Worm (Caenorhabditis elegans): ENCODE measurements around the gene srb-17.
A peak's percentile ranks its signal among the peaks of the same experiment; 100 is the strongest.

The srb-17 gene

DNA sequence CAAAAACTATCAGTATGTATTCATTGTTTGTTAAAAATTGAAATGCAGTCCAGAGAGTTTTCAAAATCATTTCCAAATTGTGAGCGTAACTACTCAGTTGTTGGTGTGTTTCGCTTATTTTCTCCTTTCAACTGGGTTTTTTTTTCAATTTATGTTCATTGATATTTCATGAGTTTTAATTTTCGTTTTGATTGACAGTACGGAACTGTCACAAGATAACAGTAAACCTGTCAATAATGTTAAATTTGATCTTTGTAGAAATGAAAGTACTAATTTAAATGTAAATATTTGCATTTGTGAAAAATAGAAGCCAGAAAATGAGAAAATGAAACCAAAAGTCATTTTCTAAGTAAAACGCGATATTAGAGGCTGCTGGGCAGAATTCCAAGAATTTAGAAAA is 5.6 kb upstream of the srb-17 start:
- no peak for TF ChIP-seq daf-16 (GFP tag; optimal IDR thresholded peaks at IDR 0.05)
- TF ChIP-seq daf-16 (tag; optimal IDR thresholded peaks at IDR 0.05), result peak; percentile 69
- TF ChIP-seq aha-1 (tag), result peak; percentile 44
- peak; percentile 82 for TF ChIP-seq dmd-6 (GFP tag; IDR thresholded peaks at IDR 0.05)
- no peak for TF ChIP-seq snpc-1.2 (GFP tag; IDR thresholded peaks at IDR 0.05)
- peak; percentile 3 for TF ChIP-seq nhr-28 (tag; optimal IDR thresholded peaks at IDR 0.05)
- TF ChIP-seq mep-1 (tag; optimal IDR thresholded peaks at IDR 0.05), result no peak
- no peak for TF ChIP-seq unc-62 (GFP tag; optimal IDR thresholded peaks at IDR 0.05 in 1 of 2)
- TF ChIP-seq unc-62 (tag; optimal IDR thresholded peaks at IDR 0.05), result no peak

- TF ChIP-seq saeg-2 (GFP tag; IDR thresholded peaks at IDR 0.05), result no peak
- TF ChIP-seq snpc-4 (tag; optimal IDR thresholded peaks at IDR 0.05), result no peak
Measured at ce11 chrIV:10461767-10462166, 4.7 kb upstream of the srb-17 start, which contains the start of gene mec-3. mec-3 (minus strand) TSS chrIV:10461867.

DNA sequence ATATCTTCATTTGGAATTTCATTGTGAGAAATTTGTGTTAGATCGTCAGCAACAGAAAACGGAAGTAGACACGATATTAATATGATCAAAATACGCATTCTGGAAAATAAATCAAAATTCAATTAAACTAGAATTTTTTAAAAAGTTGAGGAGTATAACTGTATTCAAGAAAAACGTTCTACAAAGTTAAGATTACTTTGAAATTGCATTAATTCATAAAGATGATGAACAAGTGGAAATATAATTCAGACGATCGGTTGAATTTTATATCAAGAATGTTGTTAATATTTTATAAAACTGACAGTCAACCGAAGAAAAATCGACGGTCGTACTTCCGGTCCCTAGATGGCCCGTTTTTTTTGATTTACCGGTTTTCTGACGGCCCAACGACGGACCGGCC is 4.0 kb downstream of the srb-17 start, which contains the start of gene F01D4.8:
TSS of gene F01D4.8 (minus strand) at position 101 of the 400 bp plus-strand sequence.
- TF ChIP-seq nhr-42 (GFP tag; IDR thresholded peaks at IDR 0.05) (no peak), nhr-48 (tag; optimal IDR thresholded peaks at IDR 0.05) (no peak), nhr-76 (tag; optimal IDR thresholded peaks at IDR 0.05) (no peak), aha-1 (tag) (no peak), F26F4.8 (GFP tag; conservative IDR thresholded peaks at IDR 0.05) (no peak), ctbp-1 (GFP tag; IDR thresholded peaks at IDR 0.05) (no peak), php-3 (GFP tag; IDR thresholded peaks at IDR 0.05) (no peak), madf-9 (GFP tag; conservative IDR thresholded peaks at IDR 0.05) (no peak), pha-4 (GFP tag; IDR thresholded peaks at IDR 0.05) (no peak), pha-4 (tag; optimal IDR thresholded peaks at IDR 0.05) (no peak), tra-1 (GFP tag; IDR thresholded peaks at IDR 0.05) (no peak), lin-13 (GFP tag; optimal IDR thresholded peaks at IDR 0.05) (no peak), daf-8 (GFP tag; IDR thresholded peaks at IDR 0.05) (no peak), snpc-1.2 (GFP tag; IDR thresholded peaks at IDR 0.05) (no peak), nhr-41 (GFP tag; IDR thresholded peaks at IDR 0.05) (no peak), unc-39 (tag; optimal IDR thresholded peaks at IDR 0.05) (no peak)

ce11 chrIV:10449799-10450198 is 7.2 kb downstream of the srb-17 start, which contains the start of gene F13B12.4:
F13B12.4 (minus strand) TSS chrIV:10449899.
- TF ChIP-seq pha-4 (GFP tag; IDR thresholded peaks at IDR 0.05), result no peak
- TF ChIP-seq pha-4 (tag; optimal IDR thresholded peaks at IDR 0.05), result no peak
- TF ChIP-seq hif-1 (tag; optimal IDR thresholded peaks at IDR 0.05), result no peak
- TF ChIP-seq saeg-2 (GFP tag; IDR thresholded peaks at IDR 0.05), result no peak
- no peak for TF ChIP-seq Y5F2A.4 (GFP tag; optimal IDR thresholded peaks at IDR 0.05)
- TF ChIP-seq lin-38 (GFP tag; IDR thresholded peaks at IDR 0.05), result no peak
- TF ChIP-seq nhr-77 (tag; optimal IDR thresholded peaks at IDR 0.05), result no peak
- TF ChIP-seq lsy-2 (tag; optimal IDR thresholded peaks at IDR 0.05), result no peak
- no peak for TF ChIP-seq mxl-3 (GFP tag; optimal IDR thresholded peaks at IDR 0.05)
- no peak for TF ChIP-seq nhr-48 (tag; optimal IDR thresholded peaks at IDR 0.05)
- TF ChIP-seq daf-8 (GFP tag; IDR thresholded peaks at IDR 0.05), result no peak
- no peak for TF ChIP-seq spr-3 (GFP tag; optimal IDR thresholded peaks at IDR 0.05)
- no peak for TF ChIP-seq zip-2 (tag; optimal IDR thresholded peaks at IDR 0.05)
- no peak for TF ChIP-seq Y48G9A.11 (GFP tag; IDR thresholded peaks at IDR 0.05)

- TF ChIP-seq hmg-1.1 (GFP tag; IDR thresholded peaks at IDR 0.05) (no peak), tag-97 (GFP tag; IDR thresholded peaks at IDR 0.05) (no peak)
Measured at ce11 chrIV:10443510-10443909, 13.5 kb downstream of the srb-17 start, which contains the start of gene F13B12.7. F13B12.7 (plus strand) TSS chrIV:10443810.
